Fruit fly (Drosophila melanogaster): ENCODE measurements around the gene CG14712.

The CG14712 gene

DNA sequence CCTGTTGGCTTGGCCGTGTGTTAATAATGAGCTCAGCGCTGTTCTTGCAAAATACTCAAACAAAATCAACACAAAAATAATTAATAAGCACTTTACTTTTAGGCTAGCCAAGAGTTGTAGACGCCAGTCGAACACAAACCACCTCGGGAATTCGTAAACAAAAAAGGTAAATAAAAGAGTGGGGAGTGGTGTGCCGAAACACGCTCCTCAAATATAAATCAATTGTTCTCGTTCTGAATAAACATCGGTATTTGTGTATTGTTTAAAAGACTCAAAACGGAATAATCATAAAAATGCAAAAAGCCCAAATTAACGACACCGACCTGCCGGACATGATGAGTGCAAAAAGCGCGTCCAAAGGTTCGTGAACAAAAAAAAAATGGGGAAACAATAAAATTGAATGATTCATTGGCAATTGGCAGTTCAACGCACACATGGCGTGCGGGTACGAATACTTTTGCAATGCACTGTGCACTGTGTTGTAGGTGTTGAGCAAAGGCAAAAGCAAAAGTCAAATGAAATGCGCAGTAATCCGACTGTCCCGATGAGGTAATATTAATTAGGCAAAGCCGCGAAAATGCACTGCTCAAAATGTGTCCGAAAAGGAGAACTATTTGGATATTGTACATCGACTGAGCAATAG is 11.5 kb downstream of the CG14712 start:
- no peak for TF ChIP-seq Ets98B (GFP tag; IDR thresholded peaks at IDR 0.05)
- no peak for TF ChIP-seq Snoo (tag; optimal IDR thresholded peaks at IDR 0.05)
- no peak for TF ChIP-seq CG15710 (tag; optimal IDR thresholded peaks at IDR 0.05)
- no peak for TF ChIP-seq CG32121 (GFP tag; IDR thresholded peaks at IDR 0.05)

DNA sequence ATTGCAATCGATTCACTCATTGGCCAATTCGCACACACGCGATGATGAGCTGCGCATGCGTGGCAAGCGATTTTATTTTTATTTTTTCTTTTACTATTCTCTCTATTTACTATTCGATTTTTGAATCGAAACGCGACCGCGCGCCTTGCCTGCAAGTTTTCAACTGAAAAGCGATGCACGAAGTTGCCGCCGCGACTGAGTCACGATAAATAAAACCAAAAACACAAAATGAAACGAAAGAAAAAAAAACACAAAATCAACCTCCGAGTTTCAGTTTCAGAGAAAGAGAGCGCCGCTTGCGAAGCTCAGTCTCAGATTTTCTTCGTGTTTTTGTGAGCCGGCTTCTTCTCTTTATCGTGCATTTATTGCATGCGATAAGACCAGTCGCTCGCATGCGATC is 18.3 kb downstream of the CG14712 start:
- TF ChIP-seq CG12605 (GFP tag; IDR thresholded peaks at IDR 0.05) (peak; percentile 90), CG32121 (GFP tag; IDR thresholded peaks at IDR 0.05) (peak; percentile 62), CG13204 (GFP tag; optimal IDR thresholded peaks at IDR 0.05) (peak; percentile 90), Pif1A (GFP tag; optimal IDR thresholded peaks at IDR 0.05) (peak; percentile 74), CG8301 (tag; optimal IDR thresholded peaks at IDR 0.05) (peak; percentile 23), CG15710 (tag; optimal IDR thresholded peaks at IDR 0.05) (peak; percentile 70), Snoo (tag; optimal IDR thresholded peaks at IDR 0.05) (peak; percentile 38), EcR (GFP tag; optimal IDR thresholded peaks at IDR 0.05) (peak; percentile 49), CG17806 (tag; optimal IDR thresholded peaks at IDR 0.05) (peak; percentile 78), fd96Ca (GFP tag; IDR thresholded peaks at IDR 0.05) (peak; percentile 78), CG14655 (GFP tag; optimal IDR thresholded peaks at IDR 0.05) (no peak), CG10348 (GFP tag; IDR thresholded peaks at IDR 0.05) (no peak), CG34367 (tag; optimal IDR thresholded peaks at IDR 0.05) (peak; percentile 66), Ets98B (GFP tag; IDR thresholded peaks at IDR 0.05) (peak; percentile 80; the same call in 1 of the 2 replicates), CG8159 (tag; optimal IDR thresholded peaks at IDR 0.05) (peak; percentile 70), gl (tag; optimal IDR thresholded peaks at IDR 0.05) (peak; percentile 96), CG9948 (tag; optimal IDR thresholded peaks at IDR 0.05) (peak; percentile 32), D1 (tag; optimal IDR thresholded peaks at IDR 0.05) (no peak), CG4496 (GFP tag; IDR thresholded peaks at IDR 0.05) (peak; percentile 82), Pif1B (GFP tag; optimal IDR thresholded peaks at IDR 0.05) (peak; percentile 67), rn (GFP tag; IDR thresholded peaks at IDR 0.05) (0 out of 2 replicates have a peak, but pooled peaks have one; percentile 25)

DNA sequence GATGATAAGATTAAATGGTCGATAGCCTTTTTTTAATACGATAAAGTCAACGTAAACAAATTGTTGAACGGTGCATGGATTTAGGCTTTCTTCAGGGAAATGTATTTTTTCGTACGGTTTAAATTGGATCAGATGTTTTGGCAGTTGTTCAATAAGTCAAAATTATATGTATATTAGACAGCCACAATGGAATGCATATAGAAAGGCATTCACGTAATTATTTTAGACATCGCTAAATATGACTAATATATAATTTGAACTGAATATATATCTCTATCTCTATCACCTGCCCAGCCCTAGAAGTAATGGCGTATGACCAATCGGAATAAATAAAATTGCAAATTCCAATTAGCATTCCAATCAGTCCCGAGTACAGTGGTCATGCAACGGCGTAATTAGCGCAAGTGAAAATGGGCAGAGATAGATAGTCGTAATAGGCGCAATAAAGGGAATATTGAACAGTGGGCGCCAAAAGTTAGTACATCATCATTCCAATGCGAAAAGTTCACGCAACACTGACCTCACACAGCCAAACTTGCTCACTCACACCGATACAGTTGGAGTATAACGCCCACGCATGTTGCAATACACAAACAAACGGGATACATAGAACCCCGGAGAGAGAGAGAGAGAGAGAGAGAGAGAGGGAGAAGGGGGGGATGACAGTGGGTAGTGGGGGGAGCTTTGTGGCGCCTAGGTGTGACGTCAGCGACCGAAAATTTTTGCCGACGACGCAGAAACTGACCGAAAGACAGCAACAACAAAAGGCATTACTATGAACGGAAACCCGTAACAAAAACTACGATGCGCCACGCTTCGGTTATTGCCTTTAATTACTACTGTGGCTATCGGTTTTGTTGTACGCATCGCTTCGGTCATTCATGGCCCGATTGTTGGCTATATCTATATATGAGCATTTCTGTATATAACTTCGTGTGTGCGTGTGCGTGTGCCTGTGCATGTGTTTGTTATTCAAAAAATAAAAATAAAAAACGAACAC is 20.1 kb downstream of the CG14712 start:
- TF ChIP-seq EcR (GFP tag; optimal IDR thresholded peaks at IDR 0.05), result peak; percentile 59
- TF ChIP-seq fd96Ca (GFP tag; IDR thresholded peaks at IDR 0.05), result 0 out of 3 replicates have a peak, but pooled peaks have one; percentile 9
- no peak for TF ChIP-seq Pif1A (GFP tag; optimal IDR thresholded peaks at IDR 0.05)

- peak; percentile 80 for TF ChIP-seq rn (GFP tag; IDR thresholded peaks at IDR 0.05)
- peak; percentile 64 for TF ChIP-seq CG34367 (tag; optimal IDR thresholded peaks at IDR 0.05)
- peak; percentile 82 for TF ChIP-seq Pif1A (GFP tag; optimal IDR thresholded peaks at IDR 0.05)
- TF ChIP-seq CG10348 (GFP tag; IDR thresholded peaks at IDR 0.05), result peak; percentile 87
- TF ChIP-seq CG32121 (GFP tag; IDR thresholded peaks at IDR 0.05), result peak; percentile 90
- no peak for TF ChIP-seq gl (tag; optimal IDR thresholded peaks at IDR 0.05)
- TF ChIP-seq CG8159 (tag; optimal IDR thresholded peaks at IDR 0.05), result peak; percentile 76
- peak; percentile 92 for TF ChIP-seq fd96Ca (GFP tag; IDR thresholded peaks at IDR 0.05)
- no peak for TF ChIP-seq EcR (GFP tag; optimal IDR thresholded peaks at IDR 0.05)
- peak; percentile 81 for TF ChIP-seq CG15710 (tag; optimal IDR thresholded peaks at IDR 0.05)
- peak; percentile 79 for TF ChIP-seq Snoo (tag; optimal IDR thresholded peaks at IDR 0.05)
- peak; percentile 72 for TF ChIP-seq CG17806 (tag; optimal IDR thresholded peaks at IDR 0.05)
- TF ChIP-seq Ets98B (GFP tag; IDR thresholded peaks at IDR 0.05), result peak; percentile 90
- no peak for TF ChIP-seq D1 (tag; optimal IDR thresholded peaks at IDR 0.05)
- TF ChIP-seq CG4496 (GFP tag; IDR thresholded peaks at IDR 0.05), result peak; percentile 94
- TF ChIP-seq Pif1B (GFP tag; optimal IDR thresholded peaks at IDR 0.05), result peak; percentile 67
- TF ChIP-seq CG12605 (GFP tag; IDR thresholded peaks at IDR 0.05), result peak; percentile 76
- TF ChIP-seq CG8301 (tag; optimal IDR thresholded peaks at IDR 0.05), result peak; percentile 70
- peak; percentile 77 for TF ChIP-seq CG14655 (GFP tag; optimal IDR thresholded peaks at IDR 0.05)
- peak; percentile 68 for TF ChIP-seq CG9948 (tag; optimal IDR thresholded peaks at IDR 0.05)
- TF ChIP-seq CG13204 (GFP tag; optimal IDR thresholded peaks at IDR 0.05), result peak; percentile 35
These were observed 20.9 kb downstream of the CG14712 start for dm6 chr3R:11649449-11649848.

dm6 chr3R:11650105-11651039 is 21.8 kb downstream of the CG14712 start, which contains the start of the genes Csk and Elp1:
Gene Csk (minus strand): TSS chr3R:11650706.
Gene Elp1 (plus strand): TSS chr3R:11650971.
- 0 out of 3 replicates have a peak, but pooled peaks have one; percentile 18 for TF ChIP-seq fd96Ca (GFP tag; IDR thresholded peaks at IDR 0.05)
- peak; percentile 15 for TF ChIP-seq CG14655 (GFP tag; optimal IDR thresholded peaks at IDR 0.05)
- TF ChIP-seq CG8301 (tag; optimal IDR thresholded peaks at IDR 0.05), result peak; percentile 8
- peak; percentile 24 for TF ChIP-seq CG9948 (tag; optimal IDR thresholded peaks at IDR 0.05)
- TF ChIP-seq Pif1A (GFP tag; optimal IDR thresholded peaks at IDR 0.05), result peak; percentile 23
- no peak; the same call in 1 of the 2 replicates for TF ChIP-seq CG32121 (GFP tag; IDR thresholded peaks at IDR 0.05)
- no peak for TF ChIP-seq CG10348 (GFP tag; IDR thresholded peaks at IDR 0.05)
- peak; percentile 20 for TF ChIP-seq CG17806 (tag; optimal IDR thresholded peaks at IDR 0.05)
- TF ChIP-seq EcR (GFP tag; optimal IDR thresholded peaks at IDR 0.05), result no peak
- TF ChIP-seq CG34367 (tag; optimal IDR thresholded peaks at IDR 0.05), result peak; percentile 26
- TF ChIP-seq CG13204 (GFP tag; optimal IDR thresholded peaks at IDR 0.05), result no peak
- TF ChIP-seq gl (tag; optimal IDR thresholded peaks at IDR 0.05), result no peak
- 0 out of 3 replicates have a peak, but pooled peaks have one; percentile 39 for TF ChIP-seq CG4496 (GFP tag; IDR thresholded peaks at IDR 0.05)
- TF ChIP-seq Snoo (tag; optimal IDR thresholded peaks at IDR 0.05), result no peak
- TF ChIP-seq Pif1B (GFP tag; optimal IDR thresholded peaks at IDR 0.05), result peak; percentile 6
- TF ChIP-seq Ets98B (GFP tag; IDR thresholded peaks at IDR 0.05), result no peak
- TF ChIP-seq D1 (tag; optimal IDR thresholded peaks at IDR 0.05), result no peak
- TF ChIP-seq CG15710 (tag; optimal IDR thresholded peaks at IDR 0.05), result peak; percentile 45
- no peak for TF ChIP-seq rn (GFP tag; IDR thresholded peaks at IDR 0.05)
- TF ChIP-seq CG12605 (GFP tag; IDR thresholded peaks at IDR 0.05), result no peak
- peak; percentile 53 for TF ChIP-seq CG8159 (tag; optimal IDR thresholded peaks at IDR 0.05)
